Worm (Caenorhabditis elegans) whole organism, L1 larva: Measurements from ENCODE around the gene Y42H9AR.1.

ENCODE experiments used
- ceh-8 ChIP-seq: fragments of 200-800 bp; sonication (Bioruptor generic); optimal IDR thresholded peaks from 2 replicates; lab custom pipeline; 2018; ENCODE audit warnings: mild to moderate bottlenecking, missing genetic modification characterization, moderate library complexity, missing compliant biosample characterization
- ceh-90 ChIP-seq: sonication (generic microtip); optimal IDR thresholded peaks from 2 replicates; lab custom pipeline; 2016; ENCODE audit warnings: missing genetic modification characterization, missing compliant biosample characterization
- ces-1 ChIP-seq: fragments of 150-350 bp; optimal IDR thresholded peaks from 2 replicates; lab custom pipeline; 2014; ENCODE audit warnings: missing biosample characterization, missing genetic modification reagents, missing genetic modification characterization
- dsc-1 ChIP-seq: sonication (generic microtip); optimal IDR thresholded peaks from 2 replicates; lab custom pipeline; 2016; ENCODE audit warnings: mild to moderate bottlenecking, missing genetic modification characterization, missing compliant biosample characterization
- egl-27 ChIP-seq, 2 experiments: fragments of 150-350 bp in 1 of 2; sonication (generic microtip); optimal IDR thresholded peaks; 3 replicates each; lab custom pipeline; 2017 to 2018; ENCODE audit warnings: missing biosample characterization in 2 of 2, missing genetic modification characterization in 2 of 2, missing genetic modification reagents in 2 of 2
- fkh-4 ChIP-seq: sonication (generic microtip); optimal IDR thresholded peaks from 2 replicates; lab custom pipeline; 2016; ENCODE audit warnings: missing compliant biosample characterization, missing genetic modification characterization, borderline replicate concordance
- fkh-8 ChIP-seq: sonication (generic microtip); optimal IDR thresholded peaks from 2 replicates; lab custom pipeline; 2016; ENCODE audit warnings: mild to moderate bottlenecking, missing genetic modification characterization, missing compliant biosample characterization
- fos-1 ChIP-seq: fragments of 150-350 bp; optimal IDR thresholded peaks from 2 replicates; lab custom pipeline; 2014; ENCODE audit warnings: missing biosample characterization, missing genetic modification characterization
- grh-1 ChIP-seq: fragments of 200-800 bp; sonication (Bioruptor generic); IDR thresholded peaks from 2 replicates; pipeline ENCODE4 v1.3.6; 2022; ENCODE audit warnings: missing genetic modification reagents, missing genetic modification characterization, missing compliant biosample characterization
- hlh-17 ChIP-seq: fragments of 200-800 bp; sonication (Bioruptor generic); optimal IDR thresholded peaks from 2 replicates; lab custom pipeline; 2018; ENCODE audit warnings: missing genetic modification characterization, mild to moderate bottlenecking, missing compliant biosample characterization, moderate library complexity, borderline replicate concordance
- hlh-4 ChIP-seq: sonication (generic microtip); optimal IDR thresholded peaks from 2 replicates; lab custom pipeline; 2016; ENCODE audit warnings: mild to moderate bottlenecking, missing genetic modification characterization, missing compliant biosample characterization
- isw-1 ChIP-seq: fragments of 200-800 bp; sonication (Bioruptor generic); IDR thresholded peaks from 2 replicates; pipeline ENCODE4 v1.3.6; 2022; ENCODE audit warnings: missing genetic modification characterization, missing compliant biosample characterization
- jun-1 ChIP-seq: fragments of 150-350 bp; optimal IDR thresholded peaks from 2 replicates; lab custom pipeline; 2014; ENCODE audit warnings: missing biosample characterization, missing genetic modification reagents, missing genetic modification characterization
- lin-13 ChIP-seq: fragments of 150-350 bp; optimal IDR thresholded peaks from 2 replicates; lab custom pipeline; 2014; ENCODE audit warnings: missing biosample characterization, missing genetic modification reagents, missing genetic modification characterization
- lin-14 ChIP-seq: fragments of 200-800 bp; sonication (Bioruptor generic); optimal IDR thresholded peaks from 2 replicates; lab custom pipeline; 2018; ENCODE audit warnings: mild to moderate bottlenecking, missing genetic modification characterization, moderate library complexity, missing compliant biosample characterization
- lir-3 ChIP-seq: sonication (generic microtip); optimal IDR thresholded peaks from 2 replicates; lab custom pipeline; 2016; ENCODE audit warnings: mild to moderate bottlenecking, missing genetic modification characterization, moderate library complexity, missing compliant biosample characterization; ENCODE audit not compliant: poor library complexity
- lsy-2 ChIP-seq, 2 experiments: fragments of 150-350 bp; optimal IDR thresholded peaks; 2 replicates each; lab custom pipeline; 2014; ENCODE audit warnings: missing biosample characterization in 2 of 2, missing genetic modification characterization in 2 of 2
- mab-9 ChIP-seq: fragments of 200-800 bp; sonication (Bioruptor generic); IDR thresholded peaks from 2 replicates; pipeline ENCODE4 v1.3.6; 2022; ENCODE audit warnings: missing genetic modification reagents, missing genetic modification characterization, missing compliant biosample characterization
- mdl-1 ChIP-seq, 2 experiments: fragments of 150-350 bp; optimal IDR thresholded peaks; 2 replicates each; lab custom pipeline; 2014 to 2017; ENCODE audit warnings: missing biosample characterization in 2 of 2, missing genetic modification characterization in 2 of 2, inconsistent platforms in 1 of 2
- mef-2 ChIP-seq: fragments of 150-350 bp; optimal IDR thresholded peaks from 2 replicates; lab custom pipeline; 2014; ENCODE audit warnings: missing biosample characterization, missing genetic modification characterization
- mep-1 ChIP-seq: fragments of 150-350 bp; optimal IDR thresholded peaks from 2 replicates; lab custom pipeline; 2014; ENCODE audit warnings: missing biosample characterization, missing genetic modification characterization
- nhr-71 ChIP-seq: sonication (generic microtip); optimal IDR thresholded peaks from 2 replicates; lab custom pipeline; 2016; ENCODE audit warnings: mild to moderate bottlenecking, missing genetic modification characterization, moderate library complexity, missing compliant biosample characterization
- nhr-76 ChIP-seq: sonication (generic microtip); optimal IDR thresholded peaks from 2 replicates; lab custom pipeline; 2017; ENCODE audit warnings: missing biosample characterization, missing genetic modification characterization
- nhr-77 ChIP-seq: fragments of 150-350 bp; optimal IDR thresholded peaks from 2 replicates; lab custom pipeline; 2014; ENCODE audit warnings: missing biosample characterization, missing genetic modification characterization
- nhr-85 ChIP-seq: sonication (generic microtip); peaks from one replicate; lab custom pipeline; 2016; ENCODE audit warnings: missing genetic modification characterization, inconsistent platforms, missing compliant biosample characterization
- nhr-90 ChIP-seq: sonication (generic microtip); optimal IDR thresholded peaks from 2 replicates; lab custom pipeline; 2016; ENCODE audit warnings: mild to moderate bottlenecking, missing genetic modification characterization, missing compliant biosample characterization; ENCODE audit not compliant: poor library complexity
- rnt-1 ChIP-seq: sonication (generic microtip); optimal IDR thresholded peaks from 2 replicates; lab custom pipeline; 2016; ENCODE audit warnings: mild to moderate bottlenecking, missing genetic modification characterization, moderate library complexity, missing compliant biosample characterization
- skn-1 ChIP-seq: fragments of 150-350 bp; optimal IDR thresholded peaks from 2 replicates; lab custom pipeline; 2014; ENCODE audit warnings: missing biosample characterization, missing genetic modification characterization
- snpc-4 ChIP-seq: fragments of 150-350 bp; optimal IDR thresholded peaks from 2 replicates; lab custom pipeline; 2014; ENCODE audit warnings: missing biosample characterization, missing genetic modification characterization
- sox-4 ChIP-seq: sonication (generic microtip); optimal IDR thresholded peaks from 2 replicates; lab custom pipeline; 2016; ENCODE audit warnings: missing genetic modification characterization, missing compliant biosample characterization
- sptf-1 ChIP-seq: fragments of 150-350 bp; optimal IDR thresholded peaks from 2 replicates; lab custom pipeline; 2014; ENCODE audit warnings: missing biosample characterization, missing genetic modification characterization
- sup-37 ChIP-seq: fragments of 200-800 bp; sonication (Bioruptor generic); optimal IDR thresholded peaks from 2 replicates; lab custom pipeline; 2018; ENCODE audit warnings: mild to moderate bottlenecking, missing genetic modification characterization, missing compliant biosample characterization
- tbx-2 ChIP-seq: sonication (generic microtip); optimal IDR thresholded peaks from 2 replicates; lab custom pipeline; 2016; ENCODE audit warnings: missing genetic modification characterization, missing compliant biosample characterization
- tlp-1 ChIP-seq: fragments of 150-350 bp; optimal IDR thresholded peaks from 2 replicates; lab custom pipeline; 2014; ENCODE audit warnings: missing biosample characterization, missing genetic modification characterization
- unc-130 ChIP-seq: fragments of 150-350 bp; optimal IDR thresholded peaks from 2 replicates; lab custom pipeline; 2017; ENCODE audit warnings: missing biosample characterization, missing genetic modification characterization, inconsistent platforms
- unc-62 ChIP-seq: fragments of 150-350 bp; optimal IDR thresholded peaks from 2 replicates; lab custom pipeline; 2014; ENCODE audit warnings: missing biosample characterization, missing genetic modification reagents, missing genetic modification characterization
- unc-86 ChIP-seq: sonication (generic microtip); optimal IDR thresholded peaks from 2 replicates; lab custom pipeline; 2016; ENCODE audit warnings: missing genetic modification characterization, missing compliant biosample characterization
- vab-15 ChIP-seq: sonication (generic microtip); optimal IDR thresholded peaks from 2 replicates; lab custom pipeline; 2017; ENCODE audit warnings: missing genotype, mild to moderate bottlenecking, missing genetic modification characterization, missing compliant biosample characterization
- xbp-1 ChIP-seq: sonication (generic microtip); optimal IDR thresholded peaks from 2 replicates; lab custom pipeline; 2016; ENCODE audit warnings: missing genetic modification characterization, missing compliant biosample characterization
- ztf-4 ChIP-seq: fragments of 150-350 bp; optimal IDR thresholded peaks from 2 replicates; lab custom pipeline; 2014; ENCODE audit warnings: missing biosample characterization, missing genetic modification characterization

Y42H9AR.1 gene

DNA sequence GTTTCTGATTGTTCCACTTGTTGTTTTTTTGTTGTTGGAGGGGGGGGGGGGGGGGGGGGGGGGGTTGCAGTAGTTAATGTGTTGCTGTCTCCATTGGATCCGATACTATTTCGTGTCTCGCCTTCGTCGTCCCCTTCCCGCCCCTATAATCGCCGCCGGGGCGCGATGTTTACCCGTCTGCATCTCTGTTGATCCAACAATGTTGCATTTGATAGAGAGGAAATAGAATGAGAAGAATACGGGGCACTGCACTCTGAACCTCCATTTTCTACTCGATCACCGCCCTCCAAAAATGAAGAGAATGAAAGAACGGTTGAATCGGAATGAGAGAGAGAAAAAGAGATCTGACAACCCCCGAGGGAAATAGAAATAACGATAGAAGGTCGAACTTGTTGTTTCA lies 45.4 kb upstream of the Y42H9AR.1 start (continued):
- TF ChIP-seq egl-27 (tag; optimal IDR thresholded peaks at IDR 0.05; lab: Kevin White, UChicago) (no peak), nhr-85 (tag; lab: Kevin White, UChicago) (peak; percentile 90), tbx-2 (tag; lab: Kevin White, UChicago) (no peak), skn-1 (tag; lab: Kevin White, UChicago) (no peak), nhr-90 (no peak), rnt-1 (tag; lab: Kevin White, UChicago) (peak; percentile 40), sup-37 (no peak), ces-1 (GFP tag; lab: Kevin White, UChicago) (no peak), fkh-4 (tag; lab: Kevin White, UChicago) (no peak), jun-1 (no peak), nhr-71 (peak; percentile 12), tlp-1 (tag; lab: Kevin White, UChicago) (no peak), fkh-8 (no peak), nhr-77 (tag; lab: Kevin White, UChicago) (peak; percentile 32), xbp-1 (no peak), hlh-17 (GFP tag; lab: Kevin White, UChicago) (no peak), nhr-76 (tag; lab: Kevin White, UChicago) (no peak), isw-1 (GFP tag; lab: Robert Waterston, UW) (no peak), grh-1 (GFP tag; lab: Robert Waterston, UW) (no peak), mab-9 (no peak), hlh-4 (no peak), unc-86 (tag; lab: Kevin White, UChicago) (no peak), lsy-2 (tag; optimal IDR thresholded peaks at IDR 0.05; lab: Kevin White, UChicago) (peak in 1 of 2 experiments; percentile 34), lin-13 (GFP tag; lab: Kevin White, UChicago) (no peak), mef-2 (tag; lab: Kevin White, UChicago) (no peak), unc-62 (GFP tag; lab: Kevin White, UChicago) (no peak), ceh-90 (tag; lab: Kevin White, UChicago) (no peak), ceh-8 (GFP tag; lab: Kevin White, UChicago) (no peak), sox-4 (tag; lab: Kevin White, UChicago) (no peak), ztf-4 (tag; lab: Kevin White, UChicago) (no peak), sptf-1 (tag; lab: Kevin White, UChicago) (no peak), lir-3 (no peak), fos-1 (no peak)

- no peak for TF ChIP-seq ztf-4 (tag; lab: Kevin White, UChicago)
- peak in 1 of 2 experiments; percentile 24 for TF ChIP-seq mdl-1 (tag; optimal IDR thresholded peaks at IDR 0.05; lab: Kevin White, UChicago)
- TF ChIP-seq vab-15 (tag; lab: Kevin White, UChicago): no peak
- TF ChIP-seq unc-130 (tag; lab: Kevin White, UChicago): peak; percentile 9
- TF ChIP-seq rnt-1 (tag; lab: Kevin White, UChicago): peak; percentile 63
- TF ChIP-seq dsc-1 (tag; lab: Kevin White, UChicago): peak; percentile 9
- TF ChIP-seq skn-1 (tag; lab: Kevin White, UChicago): peak; percentile 36
- TF ChIP-seq mep-1 (tag; lab: Kevin White, UChicago): no peak
- TF ChIP-seq, all 84 proteins: peak for 5
Observed at ce11 chrIV:8068280-8068679, 44.9 kb upstream of the Y42H9AR.1 start.

- TF ChIP-seq snpc-4 (no peak), fkh-8 (no peak), lin-14 (peak; percentile 23), dsc-1 (tag; lab: Kevin White, UChicago) (peak; percentile 19)
Observed at ce11 chrIV:8069104-8069503, 44.1 kb upstream of the Y42H9AR.1 start.
